Worm (Caenorhabditis elegans) whole organism, L2 larva: Measurements from ENCODE around the gene srw-99.

Experiments used
- C34F6.9 ChIP-seq: fragments of 150-350 bp; optimal IDR thresholded peaks from 2 replicates; lab custom pipeline; 2014; ENCODE audit warnings: missing biosample characterization, missing genetic modification characterization
- alr-1 ChIP-seq: fragments of 150-350 bp; optimal IDR thresholded peaks from 2 replicates; lab custom pipeline; 2014; ENCODE audit warnings: missing biosample characterization, missing genetic modification characterization
- egl-27 ChIP-seq: sonication (generic microtip); optimal IDR thresholded peaks from 3 replicates; lab custom pipeline; 2017; ENCODE audit warnings: missing biosample characterization, missing genetic modification reagents, missing genetic modification characterization
- elt-1 ChIP-seq: fragments of 150-350 bp; optimal IDR thresholded peaks from 2 replicates; lab custom pipeline; 2014; ENCODE audit warnings: missing biosample characterization, missing genetic modification characterization
- lin-11 ChIP-seq: fragments of 150-350 bp; sonication (generic microtip); optimal IDR thresholded peaks from 2 replicates; lab custom pipeline; 2014; ENCODE audit warnings: missing biosample characterization, missing genetic modification characterization, inconsistent platforms, mixed read lengths
- mbf-1 ChIP-seq: sonication (generic microtip); optimal IDR thresholded peaks from 2 replicates; lab custom pipeline; 2017; ENCODE audit warnings: missing biosample characterization, missing genetic modification characterization
- mdl-1 ChIP-seq, 2 experiments: fragments of 150-350 bp in 1 of 2; sonication (generic microtip) in 1 of 2; optimal IDR thresholded peaks; 2 replicates each; lab custom pipeline; 2017; ENCODE audit warnings: missing biosample characterization in 2 of 2, missing genetic modification characterization in 2 of 2
- nhr-12 ChIP-seq: fragments of 150-350 bp; optimal IDR thresholded peaks from 2 replicates; lab custom pipeline; 2014; ENCODE audit warnings: missing biosample characterization, missing genetic modification characterization
- nhr-25 ChIP-seq: fragments of 150-350 bp; sonication (generic microtip); optimal IDR thresholded peaks from 3 replicates; lab custom pipeline; 2014; ENCODE audit warnings: missing biosample characterization, missing genetic modification characterization
- nhr-77 ChIP-seq: fragments of 150-350 bp; optimal IDR thresholded peaks from 2 replicates; lab custom pipeline; 2014; ENCODE audit warnings: missing biosample characterization, missing genetic modification characterization
- skn-1 ChIP-seq: sonication (generic microtip); optimal IDR thresholded peaks from 2 replicates; lab custom pipeline; 2017; ENCODE audit warnings: missing biosample characterization, missing genetic modification characterization
- snpc-4 ChIP-seq: fragments of 150-350 bp; optimal IDR thresholded peaks from 2 replicates; lab custom pipeline; 2014; ENCODE audit warnings: missing biosample characterization, missing genetic modification characterization
- unc-62 ChIP-seq: fragments of 150-350 bp; optimal IDR thresholded peaks from 2 replicates; lab custom pipeline; 2014; ENCODE audit warnings: missing biosample characterization, missing genetic modification reagents, missing genetic modification characterization

- TF ChIP-seq elt-1 (tag; lab: Kevin White, UChicago) (no peak), mdl-1 (tag; optimal IDR thresholded peaks at IDR 0.05; lab: Kevin White, UChicago) (no peak), nhr-12 (no peak), unc-62 (GFP tag; lab: Kevin White, UChicago) (no peak), nhr-25 (tag; lab: Kevin White, UChicago) (no peak), lin-11 (tag; lab: Kevin White, UChicago) (no peak), alr-1 (tag; lab: Kevin White, UChicago) (no peak), egl-27 (tag; lab: Kevin White, UChicago) (no peak), skn-1 (no peak), snpc-4 (no peak), mbf-1 (tag; lab: Kevin White, UChicago) (no peak), C34F6.9 (tag; lab: Kevin White, UChicago) (no peak), nhr-77 (no peak)
These were observed 47.0 kb downstream of the srw-99 start, which contains the start of gene ZK697.14 for ce11 chrV:1755589-1755988.
